Worm (Caenorhabditis elegans): ENCODE data around the gene T01C3.2.

T01C3.2 gene

DNA sequence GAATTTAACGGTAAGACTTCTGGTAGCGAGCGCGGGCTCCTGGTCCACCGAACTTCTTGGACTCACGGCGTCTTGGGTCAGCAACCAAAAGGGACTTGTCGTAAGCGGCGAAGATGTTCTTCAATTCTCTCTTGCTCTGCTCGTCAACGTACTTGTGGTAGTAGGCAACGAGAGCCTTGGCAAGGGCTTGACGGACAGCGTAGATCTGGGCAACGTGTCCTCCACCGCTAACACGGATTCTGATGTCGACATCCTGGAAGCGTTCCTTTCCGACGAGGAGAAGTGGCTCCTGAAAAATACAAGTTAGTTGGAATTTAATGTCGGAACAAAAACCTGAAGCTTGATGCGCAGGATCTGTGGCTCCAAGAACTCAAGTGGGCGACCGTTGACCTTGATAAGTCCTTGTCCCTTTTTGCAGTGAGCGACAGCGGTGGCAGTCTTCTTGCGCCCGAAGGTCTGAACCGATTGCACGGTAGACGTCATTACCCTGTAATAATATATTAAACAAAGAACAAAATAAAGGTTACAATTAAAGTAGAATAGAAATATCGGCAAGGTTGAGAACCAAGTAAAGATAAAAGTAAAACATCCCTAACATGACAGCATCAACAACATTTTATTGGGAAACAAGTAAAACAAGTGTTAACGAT, 9.2 kb downstream of the T01C3.2 start, which contains the start of gene rps-16:
Gene rps-16, minus strand, starts transcription at position 487 of the 650 bp plus-strand sequence.
- TF ChIP-seq dpff-1 (tag; optimal IDR thresholded peaks at IDR 0.05), result no peak
- TF ChIP-seq dpl-1 (GFP tag; optimal IDR thresholded peaks at IDR 0.05), result no peak
- TF ChIP-seq lin-35 (GFP tag; optimal IDR thresholded peaks at IDR 0.05), result no peak
- TF ChIP-seq F10E7.11 (tag; optimal IDR thresholded peaks at IDR 0.05), result peak; percentile 21
- no peak for TF ChIP-seq mel-28 (tag; optimal IDR thresholded peaks at IDR 0.05; ENCODE audit: borderline replicate concordance)
- no peak for TF ChIP-seq ztf-22 (GFP tag; optimal IDR thresholded peaks at IDR 0.05)
- peak; percentile 65 for TF ChIP-seq snpc-1.3 (tag; optimal IDR thresholded peaks at IDR 0.05; ENCODE audit: insufficient read depth)
- no peak for TF ChIP-seq K11D2.4 (GFP tag; IDR thresholded peaks at IDR 0.05)
- no peak for TF ChIP-seq F23B12.7 (tag; optimal IDR thresholded peaks at IDR 0.05; ENCODE audit: insufficient read depth)
- TF ChIP-seq attf-6 (GFP tag; IDR thresholded peaks at IDR 0.05), result peak; percentile 77
- no peak for TF ChIP-seq ets-4 (GFP tag; optimal IDR thresholded peaks at IDR 0.05)
- peak; percentile 44 for TF ChIP-seq snpc-3.4 (tag; optimal IDR thresholded peaks at IDR 0.05)
- TF ChIP-seq die-1 (tag; optimal IDR thresholded peaks at IDR 0.05), result peak; percentile 15
- TF ChIP-seq B0019.2 (GFP tag; conservative IDR thresholded peaks at IDR 0.05), result no peak
- TF ChIP-seq lsl-1 (GFP tag; optimal IDR thresholded peaks at IDR 0.05), result no peak
- peak; percentile 80 for TF ChIP-seq madf-6 (GFP tag; IDR thresholded peaks at IDR 0.05)
- TF ChIP-seq lin-54 (GFP tag; optimal IDR thresholded peaks at IDR 0.05), result peak; percentile 39
- no peak for TF ChIP-seq akir-1 (GFP tag; optimal IDR thresholded peaks at IDR 0.05)
- no peak for TF ChIP-seq unc-62 (GFP tag; optimal IDR thresholded peaks at IDR 0.05)
- no peak for TF ChIP-seq F52B5.7 (tag; optimal IDR thresholded peaks at IDR 0.05)
- TF ChIP-seq xnd-1 (tag; optimal IDR thresholded peaks at IDR 0.05), result peak; percentile 9
- 0 out of 2 replicates have a peak, but pooled peaks have one; percentile 31 for TF ChIP-seq bed-2 (GFP tag; IDR thresholded peaks at IDR 0.05)
- no peak for TF ChIP-seq D2030.7 (GFP tag; IDR thresholded peaks at IDR 0.05)
- peak; percentile 89 for TF ChIP-seq fkh-3 (tag; optimal IDR thresholded peaks at IDR 0.05)
- peak; percentile 49 for TF ChIP-seq snpc-1.1 (tag; optimal IDR thresholded peaks at IDR 0.05; ENCODE audit: insufficient read depth)
- TF ChIP-seq egl-44 (GFP tag; IDR thresholded peaks at IDR 0.05), result no peak
- TF ChIP-seq somi-1 (GFP tag; optimal IDR thresholded peaks at IDR 0.05), result no peak
- no peak for TF ChIP-seq ztf-26 (tag; optimal IDR thresholded peaks at IDR 0.05)
- peak; percentile 11 for TF ChIP-seq tbp1 (GFP tag; optimal IDR thresholded peaks at IDR 0.05)
- peak; percentile 87; the same call in 1 of the 2 replicates for TF ChIP-seq cebp-2 (GFP tag; IDR thresholded peaks at IDR 0.05)
- TF ChIP-seq B0336.3 (GFP tag; IDR thresholded peaks at IDR 0.05), result peak; percentile 79; the same call in 1 of the 2 replicates
- TF ChIP-seq ztf-3 (GFP tag; optimal IDR thresholded peaks at IDR 0.05), result no peak
- no peak for TF ChIP-seq Y79H2A.3 (GFP tag; conservative IDR thresholded peaks at IDR 0.05)
- TF ChIP-seq hlh-26 (GFP tag; conservative IDR thresholded peaks at IDR 0.05), result no peak
- TF ChIP-seq F49E8.2 (tag; optimal IDR thresholded peaks at IDR 0.05; ENCODE audit: insufficient read depth), result peak; percentile 25
- TF ChIP-seq tbx-9 (tag; optimal IDR thresholded peaks at IDR 0.05; ENCODE audit: borderline replicate concordance), result no peak
- TF ChIP-seq chd-7 (tag; optimal IDR thresholded peaks at IDR 0.05), result peak; percentile 65
- peak; percentile 63; the same call in 1 of the 2 replicates for TF ChIP-seq zfh-2 (GFP tag; conservative IDR thresholded peaks at IDR 0.05)
- peak; percentile 81 for TF ChIP-seq hsf-1 (GFP tag; IDR thresholded peaks at IDR 0.05)
- TF ChIP-seq ztf-28 (GFP tag; IDR thresholded peaks at IDR 0.05), result no peak
- TF ChIP-seq F37B4.10 (GFP tag; IDR thresholded peaks at IDR 0.05), result no peak
- no peak for TF ChIP-seq lin-40 (tag; optimal IDR thresholded peaks at IDR 0.05)
- 0 out of 2 replicates have a peak, but pooled peaks have one; percentile 17 for TF ChIP-seq C17E4.6 (GFP tag; IDR thresholded peaks at IDR 0.05)
- no peak for TF ChIP-seq nhr-80 (tag; optimal IDR thresholded peaks at IDR 0.05)
- peak; percentile 3 for TF ChIP-seq efl-1 (GFP tag; optimal IDR thresholded peaks at IDR 0.05)
- peak; percentile 89 for TF ChIP-seq ekl-4 (GFP tag; IDR thresholded peaks at IDR 0.05)
- no peak for TF ChIP-seq B0261.1 (tag; optimal IDR thresholded peaks at IDR 0.05)

Data from whole organism, young adult.